Fruit fly (Drosophila melanogaster): ENCODE measurements around the gene Task7.

Gene Task7

DNA sequence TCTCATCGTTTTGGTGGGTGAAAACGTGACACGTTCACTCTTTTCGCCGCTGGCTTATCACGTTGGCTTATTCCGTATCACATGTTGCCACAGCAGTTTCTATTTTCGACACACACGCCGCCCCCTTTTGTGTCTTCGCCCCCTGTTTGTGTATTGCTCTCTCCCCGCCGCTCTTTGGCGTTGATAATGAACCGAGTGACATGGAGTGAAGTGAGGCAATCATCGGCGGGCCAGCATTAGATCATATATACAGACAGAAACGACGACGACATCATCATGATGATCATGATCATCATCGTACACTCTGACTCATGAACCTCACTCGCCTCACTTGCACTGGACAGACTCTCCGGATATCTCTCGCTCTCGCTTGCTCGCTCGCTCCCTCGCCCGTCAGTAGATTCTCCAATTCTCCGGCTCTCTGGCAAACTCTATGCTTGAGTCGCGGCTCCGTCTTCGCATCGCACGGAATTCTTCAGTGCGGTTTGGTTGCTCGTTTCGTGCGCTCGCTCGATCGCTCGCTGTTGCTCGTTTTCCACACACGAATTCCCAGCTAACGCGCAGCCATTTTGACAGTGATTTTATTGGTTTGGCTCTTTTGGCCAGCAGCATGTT, 24.4 kb upstream of the Task7 start (continued):
- TF ChIP-seq CG15073 (GFP tag; optimal IDR thresholded peaks at IDR 0.05) (no peak), Meics (GFP tag; optimal IDR thresholded peaks at IDR 0.05) (no peak), MBD-R2 (GFP tag; IDR thresholded peaks at IDR 0.05) (no peak), CG2129 (GFP tag; IDR thresholded peaks at IDR 0.05; ENCODE audit: partially characterized antibody) (no peak), Dbx (GFP tag; IDR thresholded peaks at IDR 0.05) (no peak), NFAT (GFP tag; IDR thresholded peaks at IDR 0.05) (peak; percentile 12; the same call in 1 of the 2 replicates), CG14050 (GFP tag; IDR thresholded peaks at IDR 0.05) (no peak), Dad (GFP tag; optimal IDR thresholded peaks at IDR 0.05) (no peak), CG15269 (tag; optimal IDR thresholded peaks at IDR 0.05) (peak; percentile 55), sug (tag; optimal IDR thresholded peaks at IDR 0.05) (peak; percentile 86), CG7963 (GFP tag; IDR thresholded peaks at IDR 0.05; ENCODE audit: partially characterized antibody) (no peak), CG11247 (GFP tag; IDR thresholded peaks at IDR 0.05) (no peak), CG12299 (tag; optimal IDR thresholded peaks at IDR 0.05) (no peak), eve (GFP tag; optimal IDR thresholded peaks at IDR 0.05) (no peak), cato (GFP tag; optimal IDR thresholded peaks at IDR 0.05; ENCODE audit: borderline replicate concordance) (no peak), Poxn (GFP tag; IDR thresholded peaks at IDR 0.05) (no peak), lab (GFP tag; optimal IDR thresholded peaks at IDR 0.05) (peak; percentile 16), ham (GFP tag; IDR thresholded peaks at IDR 0.05) (no peak), CG15479 (GFP tag; optimal IDR thresholded peaks at IDR 0.05) (no peak), CG10274 (GFP tag; optimal IDR thresholded peaks at IDR 0.05) (no peak), CG14965 (GFP tag; optimal IDR thresholded peaks at IDR 0.05; ENCODE audit: borderline replicate concordance) (no peak), E2f1 (GFP tag; IDR thresholded peaks at IDR 0.05) (no peak; the same call in 1 of the 2 replicates), CG31441 (GFP tag; IDR thresholded peaks at IDR 0.05) (no peak), Six4 (GFP tag; optimal IDR thresholded peaks at IDR 0.05) (no peak), mam (GFP tag; optimal IDR thresholded peaks at IDR 0.05) (no peak), wor (GFP tag; IDR thresholded peaks at IDR 0.05) (no peak), CG33557 (GFP tag; optimal IDR thresholded peaks at IDR 0.05) (no peak), gsb-n (tag; optimal IDR thresholded peaks at IDR 0.05) (no peak), CG3838 (GFP tag; optimal IDR thresholded peaks at IDR 0.05) (no peak), Oli (tag; optimal IDR thresholded peaks at IDR 0.05) (no peak), CG15696 (tag; optimal IDR thresholded peaks at IDR 0.05) (no peak), CG8290 (GFP tag; optimal IDR thresholded peaks at IDR 0.05) (no peak), CG8290 (tag; optimal IDR thresholded peaks at IDR 0.05) (peak in 1 of 2 experiments; percentile 15), wdn (GFP tag; IDR thresholded peaks at IDR 0.05) (no peak), nerfin-2 (GFP tag; IDR thresholded peaks at IDR 0.05; ENCODE audit: partially characterized antibody) (no peak), vnd (GFP tag; IDR thresholded peaks at IDR 0.05; ENCODE audit: partially characterized antibody) (no peak), h (optimal IDR thresholded peaks at IDR 0.05) (no peak), HLH4C (GFP tag; IDR thresholded peaks at IDR 0.05; ENCODE audit: partially characterized antibody) (peak; percentile 40; the same call in 1 of the 3 replicates), ash1 (GFP tag; optimal IDR thresholded peaks at IDR 0.05) (no peak), CG12391 (tag; optimal IDR thresholded peaks at IDR 0.05) (no peak), Hand (GFP tag; optimal IDR thresholded peaks at IDR 0.05) (peak; percentile 39), Fer1 (GFP tag; optimal IDR thresholded peaks at IDR 0.05) (peak; percentile 47), hth (optimal IDR thresholded peaks at IDR 0.05) (no peak), CG4730 (GFP tag; IDR thresholded peaks at IDR 0.05) (no peak), Dfd (GFP tag; optimal IDR thresholded peaks at IDR 0.05) (peak in 1 of 2 experiments; percentile 21), Atf6 (GFP tag; IDR thresholded peaks at IDR 0.05) (0 out of 2 replicates have a peak, but pooled peaks have one; percentile 20), tap (tag; optimal IDR thresholded peaks at IDR 0.05) (no peak), CG4617 (GFP tag; optimal IDR thresholded peaks at IDR 0.05; ENCODE audit: borderline replicate concordance) (no peak), Hmr (GFP tag; optimal IDR thresholded peaks at IDR 0.05) (no peak), Ssrp (tag; optimal IDR thresholded peaks at IDR 0.05) (no peak), CG17612 (GFP tag; IDR thresholded peaks at IDR 0.05) (no peak)

All from whole organism, embryonic.